Fruit fly (Drosophila melanogaster) ovary, adult (tissue): ENCODE results near the gene UbcE2M.

Experiments used
- CG17801 ChIP-seq: fragments of 200-800 bp; optimal IDR thresholded peaks from 2 replicates; lab custom pipeline; 2019; ENCODE audit warnings: missing biosample characterization, mild to moderate bottlenecking, missing genetic modification characterization, moderate library complexity; ENCODE audit not compliant: partially characterized antibody

The UbcE2M gene

dm6 chr3L:8187397-8187811 lies 10.4 kb downstream of the UbcE2M start:
- no peak for TF ChIP-seq CG17801

dm6 chr3L:8186627-8187396 lies 11.0 kb downstream of the UbcE2M start, which contains the start of the genes ERR and Atg18a:
ERR (minus strand) TSS chr3L:8186671.
Atg18a (plus strand) TSS chr3L:8186857.
- TF ChIP-seq CG17801: peak; percentile 78

dm6 chr3L:8185263-8186227 lies 12.2 kb downstream of the UbcE2M start:
- no peak for TF ChIP-seq CG17801

dm6 chr3L:8180464-8181137 lies 17.2 kb downstream of the UbcE2M start, which contains the start of the genes mthl7 and Uxs:
mthl7 (minus strand) TSS chr3L:8180514.
Uxs (plus strand) TSS chr3L:8180923.
- no peak for TF ChIP-seq CG17801

DNA sequence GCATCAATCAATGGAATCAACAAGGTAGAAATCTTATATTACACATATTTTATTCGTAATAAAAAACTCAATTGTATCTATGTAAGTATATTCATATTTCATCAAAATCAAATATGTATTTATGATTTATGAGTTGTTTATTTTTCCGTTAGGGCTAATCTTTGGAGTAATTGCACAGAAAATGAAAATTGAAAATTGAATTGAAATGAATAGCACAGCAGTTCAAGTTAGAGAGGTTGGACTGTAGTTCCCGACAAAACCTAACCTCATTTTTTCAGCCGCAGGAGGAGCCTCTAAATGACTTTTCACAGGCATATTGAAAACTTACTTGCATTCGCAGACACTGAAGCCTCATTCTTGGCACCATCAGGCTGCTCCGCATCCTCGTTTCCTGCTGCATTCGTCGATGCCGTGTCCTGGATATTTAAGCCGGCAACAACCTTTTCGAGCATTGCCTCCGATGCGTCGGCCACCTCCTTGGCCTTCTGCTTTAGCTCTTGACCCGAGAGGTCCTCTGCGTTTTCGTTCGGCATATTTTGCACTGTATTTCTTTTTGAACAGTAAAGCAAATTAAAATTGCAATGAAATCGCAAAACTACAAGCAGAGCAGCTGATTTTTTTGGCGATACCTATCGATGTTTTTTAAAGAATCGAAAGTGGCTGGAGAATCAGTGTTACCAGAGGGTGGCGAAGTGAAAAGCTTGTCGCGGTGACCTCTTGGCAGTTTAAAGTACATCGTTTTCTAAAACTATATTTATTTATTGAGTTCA lies 19.8 kb downstream of the UbcE2M start, which contains the start of gene Nmt:
Gene Nmt, minus strand, starts transcription at position 635 of the 770 bp plus-strand sequence.
- no peak for TF ChIP-seq CG17801

DNA sequence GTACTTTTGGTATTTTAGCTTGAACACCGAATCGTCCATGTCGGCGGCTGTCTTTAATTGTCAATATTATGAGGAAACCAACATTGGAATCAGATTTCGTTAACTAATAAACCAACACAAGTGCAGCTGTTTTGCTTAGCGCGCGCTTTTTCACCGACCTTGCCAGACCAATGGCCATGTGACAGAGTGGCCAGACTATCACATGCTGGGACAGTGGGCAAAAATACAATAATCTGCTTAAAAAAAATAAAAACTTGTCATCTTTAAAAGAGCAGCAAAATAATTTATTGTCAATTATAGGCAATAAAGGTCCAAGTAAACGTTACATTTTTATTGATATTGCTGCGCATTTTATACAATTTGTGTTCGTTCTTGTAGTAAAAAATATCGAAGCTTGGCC lies 22.0 kb downstream of the UbcE2M start, which contains the start of gene RecQ4:
Gene RecQ4, minus strand, starts transcription at position 161 of the 400 bp plus-strand sequence.
- no peak for TF ChIP-seq CG17801

DNA sequence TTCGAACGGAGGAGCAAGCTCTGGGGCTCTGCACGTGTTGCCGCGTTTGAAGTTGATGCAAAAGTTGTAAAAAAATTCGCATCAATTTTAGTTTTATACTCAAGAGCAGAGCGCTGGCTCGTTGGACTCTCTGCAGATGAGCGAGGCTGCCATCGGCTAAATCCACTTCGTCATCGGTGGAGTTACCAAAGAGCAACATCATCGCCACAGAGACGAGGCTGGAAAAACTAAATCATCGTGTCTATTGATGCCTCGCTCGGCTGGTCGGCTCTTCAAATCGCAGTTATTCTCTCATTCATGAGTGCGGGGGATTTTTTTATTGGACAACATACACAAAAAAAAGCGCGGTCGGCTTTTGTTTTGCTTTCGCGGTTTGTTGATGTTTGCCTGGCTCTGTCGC lies 32.4 kb downstream of the UbcE2M start, which contains the start of gene CG13675:
Gene CG13675, minus strand, starts transcription at position 83 of the 400 bp plus-strand sequence.
- no peak for TF ChIP-seq CG17801

DNA sequence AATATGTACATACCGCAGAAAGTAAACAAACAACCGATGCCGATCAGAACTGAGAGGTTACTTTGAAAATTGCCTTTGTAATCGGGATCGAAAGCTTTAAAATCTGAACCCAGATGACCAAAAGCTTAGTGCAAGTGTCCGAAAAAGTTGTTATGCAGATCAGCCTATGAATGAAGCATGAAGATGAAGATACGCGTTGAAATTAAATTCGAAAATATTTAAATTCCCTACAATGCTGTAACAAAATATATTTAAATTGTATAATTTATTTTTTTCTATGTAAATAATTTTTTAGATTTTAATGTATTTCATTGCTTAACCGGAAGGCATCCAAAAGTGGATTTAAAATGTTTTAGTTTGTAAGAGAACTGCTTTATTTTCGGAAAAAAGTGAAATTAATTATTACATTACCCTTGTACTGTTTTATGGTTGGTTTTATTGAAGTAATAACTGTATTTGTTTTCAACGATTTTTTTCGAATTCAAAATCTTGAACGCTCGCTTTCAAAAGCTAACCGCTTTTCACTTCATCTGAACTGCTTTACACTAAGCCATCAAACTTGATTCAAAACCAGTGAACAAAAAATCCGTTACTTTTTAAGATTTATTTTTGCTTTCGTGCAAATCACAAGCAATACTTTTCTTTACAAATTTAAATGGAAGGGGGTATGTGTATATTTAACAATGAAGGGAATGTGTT lies 37.9 kb downstream of the UbcE2M start, which contains the start of gene CG43886:
Gene CG43886, minus strand, starts transcription at position 51 of the 699 bp plus-strand sequence.
- TF ChIP-seq CG17801: no peak

- TF ChIP-seq CG17801: peak; percentile 14
These were observed 38.9 kb downstream of the UbcE2M start, which contains the start of gene CG42445 for dm6 chr3L:8158715-8159380. CG42445 (minus strand) TSS chr3L:8158900.

- no peak for TF ChIP-seq CG17801
These were observed 40.7 kb downstream of the UbcE2M start for dm6 chr3L:8157079-8157478.

- no peak for TF ChIP-seq CG17801
These were observed 41.6 kb downstream of the UbcE2M start for dm6 chr3L:8156199-8156598.

DNA sequence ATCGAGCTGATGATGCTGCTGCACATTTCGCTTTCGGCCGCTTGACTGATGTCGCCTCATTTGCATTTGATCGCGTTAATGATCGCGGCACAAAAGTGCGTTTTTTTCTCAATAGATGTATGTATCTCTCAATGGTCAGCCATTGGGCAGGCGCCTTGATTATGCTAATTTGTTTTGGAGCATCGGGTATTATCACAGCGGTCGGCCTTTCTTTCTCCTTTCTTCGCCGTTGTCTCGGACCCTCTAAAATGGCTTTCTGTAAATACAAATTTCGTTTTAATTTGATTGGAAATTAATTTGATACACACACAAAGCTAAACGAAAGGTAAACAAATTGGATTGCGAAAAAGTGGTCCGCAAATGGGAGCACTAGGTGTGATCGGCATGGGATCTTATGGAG lies 42.5 kb downstream of the UbcE2M start:
- TF ChIP-seq CG17801: no peak

DNA sequence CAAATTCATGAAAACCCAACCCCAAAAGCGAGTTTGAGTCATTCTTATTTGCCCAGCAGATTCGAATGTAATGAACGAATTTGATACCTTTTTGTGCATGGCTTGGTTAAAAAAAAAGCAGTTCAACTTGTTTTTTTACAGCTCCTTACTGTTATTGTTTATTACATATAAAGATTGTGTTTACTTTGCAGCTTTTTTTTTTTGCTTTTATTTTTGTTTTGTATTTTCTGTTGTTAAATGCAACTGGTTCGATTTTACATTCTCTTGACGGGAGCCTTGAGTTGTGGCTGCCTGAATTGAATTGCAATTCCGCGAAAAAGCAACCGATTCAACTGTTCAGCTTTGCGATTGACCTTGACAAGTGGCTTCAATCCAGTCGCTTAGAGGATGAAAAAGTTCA lies 43.2 kb downstream of the UbcE2M start:
- TF ChIP-seq CG17801: no peak
